Worm (Caenorhabditis elegans) whole organism, L4 larva: ENCODE data around the gene R07E5.17.
A peak's percentile ranks its signal among the peaks of the same experiment; 100 is the strongest.

ENCODE experiments used
- F44E2.7 ChIP-seq: fragments of 200-800 bp; sonication (Bioruptor generic); IDR thresholded peaks from 2 replicates; pipeline ENCODE4 v2.1.2; 2022; ENCODE audit warnings: missing genetic modification characterization, missing compliant biosample characterization
- set-16 ChIP-seq: fragments of 200-800 bp; sonication (Bioruptor generic); IDR thresholded peaks from 2 replicates; pipeline ENCODE4 v1.3.6; 2022; ENCODE audit warnings: missing genetic modification reagents, missing genetic modification characterization, missing compliant biosample characterization
- unc-62 ChIP-seq, 3 experiments: fragments of 150-350 bp in 1 of 3; sonication (generic microtip); optimal IDR thresholded peaks in 2 of 3; peaks in 1 of 3; 1 replicate in 1 of 3; 2 replicates in 2 of 3; lab custom pipeline; 2014 to 2017; ENCODE audit warnings: missing biosample characterization in 3 of 3, missing genetic modification characterization in 3 of 3, missing genetic modification reagents in 3 of 3, missing genotype in 1 of 3

R07E5.17 gene

DNA sequence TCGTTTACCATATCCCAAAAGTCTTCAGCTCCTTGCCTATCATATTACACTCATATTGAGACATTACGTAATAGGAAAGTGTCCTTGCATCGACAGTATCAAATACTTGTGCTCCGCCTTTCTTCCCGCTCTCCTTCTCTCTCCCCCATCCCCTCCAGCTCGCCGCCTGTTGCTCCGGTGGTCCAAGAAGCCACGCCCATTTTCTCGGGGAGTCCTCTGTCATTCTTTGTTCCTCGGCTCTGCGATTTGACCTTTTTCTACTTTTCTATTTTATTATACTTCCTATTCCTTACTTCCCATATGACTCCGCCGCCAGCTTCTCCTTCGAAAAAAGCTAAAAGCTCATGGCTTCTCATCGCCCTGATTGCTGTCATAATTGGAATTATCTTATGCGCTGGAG is 47.9 kb downstream of the R07E5.17 start, which contains the start of gene mnp-1:
Gene mnp-1 (plus strand): TSS at position 211 of the 400 bp plus-strand sequence.
- TF ChIP-seq unc-62 (GFP tag; optimal IDR thresholded peaks at IDR 0.05 in 1 of 2; lab: Kevin White, UChicago) (no peak), unc-62 (tag; optimal IDR thresholded peaks at IDR 0.05; lab: Kevin White, UChicago) (no peak), F44E2.7 (no peak), set-16 (GFP tag; lab: Robert Waterston, UW) (peak; percentile 65)
